Fruit fly (Drosophila melanogaster): ENCODE measurements around the gene CG3349.

DNA sequence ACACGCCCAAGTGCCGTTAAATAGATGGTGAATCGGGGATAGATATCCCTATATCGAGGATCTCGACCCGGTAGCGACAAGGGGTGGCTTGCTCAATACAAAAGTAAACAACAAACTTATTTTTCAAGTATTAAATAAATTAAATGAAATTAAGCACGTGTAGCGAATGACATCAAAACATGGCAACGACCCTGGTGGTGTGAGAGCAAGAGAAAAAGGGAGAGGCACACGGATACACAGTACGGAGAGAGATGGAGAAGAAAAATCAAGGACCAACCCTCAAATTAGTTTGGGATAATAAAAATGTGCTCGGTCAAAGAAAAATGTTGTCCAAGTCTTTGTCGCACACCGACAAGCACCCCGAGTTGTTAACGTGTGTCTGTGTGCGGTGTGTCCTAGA is 41.6 kb downstream of the CG3349 start:
- no peak for TF ChIP-seq fru (GFP tag; optimal IDR thresholded peaks at IDR 0.05)
- TF ChIP-seq Abd-B (GFP tag; optimal IDR thresholded peaks at IDR 0.05), result no peak
- TF ChIP-seq woc (GFP tag; optimal IDR thresholded peaks at IDR 0.05), result no peak
- TF ChIP-seq psq (GFP tag; optimal IDR thresholded peaks at IDR 0.05), result no peak
- no peak for TF ChIP-seq Hr78 (GFP tag; optimal IDR thresholded peaks at IDR 0.05)
- no peak for TF ChIP-seq HLH106 (tag; optimal IDR thresholded peaks at IDR 0.05)
- TF ChIP-seq lola (GFP tag; optimal IDR thresholded peaks at IDR 0.05), result no peak
- no peak for TF ChIP-seq Myc (optimal IDR thresholded peaks at IDR 0.05)
- no peak for TF ChIP-seq GATAd (GFP tag; optimal IDR thresholded peaks at IDR 0.05)
- TF ChIP-seq Sp1 (GFP tag; optimal IDR thresholded peaks at IDR 0.05), result no peak
- TF ChIP-seq pan (optimal IDR thresholded peaks at IDR 0.05), result no peak
- no peak for TF ChIP-seq h (GFP tag; optimal IDR thresholded peaks at IDR 0.05)
